Worm (Caenorhabditis elegans) whole organism, L1 larva: ENCODE data around the gene C04E6.13.

ENCODE experiments used
- ceh-82 ChIP-seq, 3 experiments: fragments of 150-350 bp in 1 of 3; sonication (generic microtip) in 2 of 3; optimal IDR thresholded peaks; 2 replicates each; lab custom pipeline; 2014 to 2017; ENCODE audit warnings: missing biosample characterization in 3 of 3, missing genetic modification characterization in 3 of 3
- mdl-1 ChIP-seq, 2 experiments: fragments of 150-350 bp; optimal IDR thresholded peaks; 2 replicates each; lab custom pipeline; 2014 to 2017; ENCODE audit warnings: missing biosample characterization in 2 of 2, missing genetic modification characterization in 2 of 2, inconsistent platforms in 1 of 2
- nhr-76 ChIP-seq: sonication (generic microtip); optimal IDR thresholded peaks from 2 replicates; lab custom pipeline; 2017; ENCODE audit warnings: missing biosample characterization, missing genetic modification characterization

DNA sequence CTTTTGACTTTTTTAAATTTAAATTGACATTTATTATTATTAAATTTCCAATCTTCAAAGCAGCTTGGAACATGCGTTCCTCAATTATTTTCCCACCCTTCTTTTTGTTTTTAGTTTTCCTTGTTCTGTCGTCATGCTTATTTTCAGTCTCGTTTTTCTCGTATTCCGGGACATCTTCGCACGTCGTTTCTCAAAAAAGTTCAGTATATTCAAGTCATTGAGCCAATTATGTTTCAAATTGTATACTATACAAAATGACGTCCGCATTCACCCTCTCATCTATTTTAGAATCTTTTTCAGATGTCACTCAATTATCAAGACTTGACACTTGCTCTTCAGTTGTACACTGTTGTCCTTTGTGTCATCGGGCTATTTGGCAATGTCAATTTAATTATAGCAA lies 14.8 kb downstream of the C04E6.13 start, which contains the start of gene srsx-17:
- TF ChIP-seq ceh-82 (tag; optimal IDR thresholded peaks at IDR 0.05; lab: Kevin White, UChicago) (no peak), nhr-76 (tag; lab: Kevin White, UChicago) (no peak), mdl-1 (tag; optimal IDR thresholded peaks at IDR 0.05; lab: Kevin White, UChicago) (no peak)
